Fruit fly (Drosophila melanogaster) whole organism, embryonic: ENCODE data around the gene Bx42.
A peak's percentile ranks its signal among the peaks of the same experiment; 100 is the strongest.

Experiments used
- CG1024 ChIP-seq: fragments of 200-800 bp; sonication (Bioruptor generic); IDR thresholded peaks from 2 replicates; pipeline ENCODE4 v1.3.6; 2022; ENCODE audit warnings: missing biosample characterization, missing genetic modification characterization
- CG11093 ChIP-seq: fragments of 200-800 bp; sonication (Bioruptor generic); IDR thresholded peaks from 3 replicates; pipeline ENCODE4 v1.3.6; 2022; ENCODE audit warnings: missing biosample characterization, missing genetic modification characterization
- CG12391 ChIP-seq: fragments of 200-800 bp; sonication (Bioruptor generic); optimal IDR thresholded peaks from 3 replicates; lab custom pipeline; 2018; ENCODE audit warnings: missing biosample characterization, mild to moderate bottlenecking, missing genetic modification characterization, moderate library complexity
- CG1529 ChIP-seq: fragments of 200-800 bp; sonication (Bioruptor generic); optimal IDR thresholded peaks from 3 replicates; lab custom pipeline; 2018; ENCODE audit warnings: missing biosample characterization, missing genetic modification characterization
- CG15479 ChIP-seq: fragments of 200-800 bp; sonication (Bioruptor generic); optimal IDR thresholded peaks from 3 replicates; lab custom pipeline; 2019; ENCODE audit warnings: missing biosample characterization, mild to moderate bottlenecking, missing genetic modification characterization, moderate library complexity
- CG1603 ChIP-seq: fragments of 200-800 bp; sonication (Bioruptor generic); optimal IDR thresholded peaks from 2 replicates; lab custom pipeline; 2019; ENCODE audit warnings: missing biosample characterization, mild to moderate bottlenecking, missing genetic modification characterization, moderate library complexity
- CG17361 ChIP-seq: fragments of 200-800 bp; sonication (Bioruptor generic); IDR thresholded peaks from 3 replicates; pipeline ENCODE4 v1.3.6; 2022; ENCODE audit warnings: missing biosample characterization, missing genetic modification characterization
- CG18262 ChIP-seq: fragments of 200-800 bp; optimal IDR thresholded peaks from 3 replicates; lab custom pipeline; 2019; ENCODE audit warnings: missing biosample characterization, mild to moderate bottlenecking, missing genetic modification characterization, moderate library complexity
- CG2712 ChIP-seq: fragments of 200-800 bp; optimal IDR thresholded peaks from 3 replicates; lab custom pipeline; 2019; ENCODE audit warnings: missing biosample characterization, mild to moderate bottlenecking, missing genetic modification characterization, moderate library complexity
- CG34376 ChIP-seq: fragments of 200-800 bp; sonication (Bioruptor generic); optimal IDR thresholded peaks from 2 replicates; lab custom pipeline; 2018; ENCODE audit warnings: missing biosample characterization, mild to moderate bottlenecking, missing genetic modification characterization
- CG7786 ChIP-seq: fragments of 200-800 bp; sonication (Bioruptor generic); optimal IDR thresholded peaks from 2 replicates; lab custom pipeline; 2016; ENCODE audit warnings: missing biosample characterization, missing genetic modification characterization
- CG8089 ChIP-seq: fragments of 200-800 bp; sonication (Bioruptor generic); optimal IDR thresholded peaks from 3 replicates; lab custom pipeline; 2016; ENCODE audit warnings: missing biosample characterization, missing genetic modification characterization
- CG9932 ChIP-seq: fragments of 200-800 bp; sonication (Bioruptor generic); IDR thresholded peaks from 2 replicates; pipeline ENCODE4 v1.3.6; 2022; ENCODE audit warnings: missing biosample characterization, missing genetic modification characterization
- Doc3 ChIP-seq: fragments of 200-800 bp; sonication (Bioruptor generic); IDR thresholded peaks from 3 replicates; pipeline ENCODE4 v1.3.6; 2022; ENCODE audit warnings: missing biosample characterization, missing genetic modification characterization; ENCODE audit not compliant: partially characterized antibody
- E2f1 ChIP-seq: fragments of 200-800 bp; sonication (Bioruptor generic); IDR thresholded peaks from 2 replicates; pipeline ENCODE4 v1.3.6; 2022; ENCODE audit warnings: missing biosample characterization, missing genetic modification characterization
- Nf-YA ChIP-seq: fragments of 200-800 bp; sonication (Bioruptor generic); IDR thresholded peaks from 2 replicates; pipeline ENCODE4 v1.3.6; 2022; ENCODE audit warnings: missing biosample characterization, missing genetic modification characterization
- Pdp1 ChIP-seq, 2 experiments: fragments of 200-800 bp; sonication (Bioruptor generic); optimal IDR thresholded peaks; 3 replicates each; lab custom pipeline; 2016; ENCODE audit warnings: missing biosample characterization in 2 of 2, missing genetic modification characterization in 2 of 2, mild to moderate bottlenecking in 1 of 2, moderate library complexity in 1 of 2
- Sin3A ChIP-seq: fragments of >200 bp; optimal IDR thresholded peaks from 2 replicates; lab custom pipeline; 2018
- Xrp1 ChIP-seq: fragments of 200-800 bp; sonication (Bioruptor generic); IDR thresholded peaks from 2 replicates; pipeline ENCODE4 v1.3.6; 2022; ENCODE audit warnings: missing biosample characterization, missing genetic modification characterization
- al ChIP-seq: fragments of 200-800 bp; sonication (Bioruptor generic); IDR thresholded peaks from 2 replicates; pipeline ENCODE4 v1.3.6; 2022; ENCODE audit warnings: missing biosample characterization, missing genetic modification characterization
- crol ChIP-seq: fragments of 200-800 bp; sonication (Bioruptor generic); IDR thresholded peaks from 2 replicates; pipeline ENCODE4 v1.3.6; 2022; ENCODE audit warnings: missing biosample characterization, missing genetic modification characterization
- disco-r ChIP-seq: fragments of 200-800 bp; sonication (Bioruptor generic); optimal IDR thresholded peaks from 2 replicates; lab custom pipeline; 2016; ENCODE audit warnings: missing biosample characterization, missing genetic modification characterization
- dmrt99B ChIP-seq: fragments of 200-800 bp; sonication (Bioruptor generic); optimal IDR thresholded peaks from 2 replicates; lab custom pipeline; 2018; ENCODE audit warnings: missing biosample characterization, mild to moderate bottlenecking, missing genetic modification characterization, moderate library complexity
- eve ChIP-seq, 2 experiments: fragments of >200 bp; optimal IDR thresholded peaks; 2 replicates each; lab custom pipeline; 2017; ENCODE audit warnings: missing biosample characterization in 2 of 2, missing genetic modification characterization in 2 of 2
- fd96Cb ChIP-seq: fragments of 200-800 bp; sonication (Bioruptor generic); optimal IDR thresholded peaks from 2 replicates; lab custom pipeline; 2018; ENCODE audit warnings: missing biosample characterization, mild to moderate bottlenecking, missing genetic modification characterization, moderate library complexity
- gem ChIP-seq: fragments of 200-800 bp; sonication (Bioruptor generic); optimal IDR thresholded peaks from 2 replicates; lab custom pipeline; 2019; ENCODE audit warnings: missing biosample characterization, mild to moderate bottlenecking, missing genetic modification characterization, moderate library complexity
- grau ChIP-seq: fragments of 200-800 bp; optimal IDR thresholded peaks from 3 replicates; lab custom pipeline; 2019; ENCODE audit warnings: missing biosample characterization, mild to moderate bottlenecking, missing genetic modification characterization, moderate library complexity
- hbn ChIP-seq: fragments of 200-800 bp; sonication (Bioruptor generic); IDR thresholded peaks from 2 replicates; pipeline ENCODE4 v1.3.6; 2022; ENCODE audit warnings: missing biosample characterization, missing genetic modification characterization; ENCODE audit not compliant: partially characterized antibody
- hkb ChIP-seq, 2 experiments: fragments of 200-800 bp in 1 of 2; fragments of >200 bp in 1 of 2; sonication (Bioruptor generic) in 1 of 2; IDR thresholded peaks in 1 of 2; optimal IDR thresholded peaks in 1 of 2; 2 replicates each; pipeline versions ENCODE4 v1.3.6 to Lab custom; 2017 to 2022; ENCODE audit warnings: missing biosample characterization in 1 of 2, missing genetic modification characterization in 1 of 2
- ind ChIP-seq: fragments of 200-800 bp; sonication (Bioruptor generic); optimal IDR thresholded peaks from 3 replicates; lab custom pipeline; 2016; ENCODE audit warnings: missing biosample characterization, missing genetic modification characterization
- jumu ChIP-seq: fragments of 200-800 bp; sonication (Bioruptor generic); optimal IDR thresholded peaks from 3 replicates; lab custom pipeline; 2016; ENCODE audit warnings: missing biosample characterization, missing genetic modification characterization
- knrl ChIP-seq: fragments of 200-800 bp; sonication (Bioruptor generic); IDR thresholded peaks from 3 replicates; pipeline ENCODE4 v1.3.6; 2022; ENCODE audit warnings: missing biosample characterization, missing genetic modification characterization; ENCODE audit not compliant: partially characterized antibody
- lbe ChIP-seq: fragments of 200-800 bp; sonication (Bioruptor generic); optimal IDR thresholded peaks from 2 replicates; lab custom pipeline; 2016; ENCODE audit warnings: missing biosample characterization, mild to moderate bottlenecking, missing genetic modification characterization
- luna ChIP-seq: fragments of 200-800 bp; sonication (Bioruptor generic); optimal IDR thresholded peaks from 2 replicates; lab custom pipeline; 2016; ENCODE audit warnings: missing biosample characterization, missing genetic modification characterization
- mam ChIP-seq: fragments of 200-800 bp; sonication (Bioruptor generic); optimal IDR thresholded peaks from 3 replicates; lab custom pipeline; 2016; ENCODE audit warnings: missing biosample characterization, missing genetic modification characterization
- pan ChIP-seq, 4 experiments: fragments of >200 bp in 3 of 4; fragments of 200-800 bp in 1 of 4; sonication (Bioruptor generic) in 1 of 4; optimal IDR thresholded peaks in 3 of 4; IDR thresholded peaks in 1 of 4; 2 replicates each; pipeline versions ENCODE4 v1.3.6 to Lab custom; 2017 to 2022; ENCODE audit warnings: missing biosample characterization in 2 of 4, missing genetic modification characterization in 2 of 4, mixed read lengths in 1 of 4
- peb ChIP-seq: fragments of 200-800 bp; sonication (Bioruptor generic); IDR thresholded peaks from 2 replicates; pipeline ENCODE4 v1.3.6; 2022; ENCODE audit warnings: missing biosample characterization, missing genetic modification characterization
- prd ChIP-seq, 3 experiments: fragments of >200 bp in 2 of 3; fragments of 200-800 bp in 1 of 3; sonication (Bioruptor generic) in 1 of 3; optimal IDR thresholded peaks in 2 of 3; IDR thresholded peaks in 1 of 3; 2 replicates in 2 of 3; 3 replicates in 1 of 3; pipeline versions ENCODE4 v1.3.6 to Lab custom; 2017 to 2022; ENCODE audit warnings: missing biosample characterization in 1 of 3, missing genetic modification characterization in 1 of 3
- pzg ChIP-seq: fragments of 200-800 bp; sonication (Bioruptor generic); optimal IDR thresholded peaks from 3 replicates; lab custom pipeline; 2018; ENCODE audit warnings: missing biosample characterization, mild to moderate bottlenecking, missing genetic modification characterization, moderate library complexity
- ranshi ChIP-seq: fragments of 200-800 bp; sonication (Bioruptor generic); IDR thresholded peaks from 2 replicates; pipeline ENCODE4 v1.3.6; 2022; ENCODE audit warnings: missing biosample characterization, missing genetic modification characterization
- sens ChIP-seq: fragments of 200-800 bp; sonication (Bioruptor generic); peaks from one replicate; lab custom pipeline; 2016; ENCODE audit warnings: missing biosample characterization, missing genetic modification characterization
- seq ChIP-seq: fragments of 200-800 bp; sonication (Bioruptor generic); IDR thresholded peaks from 2 replicates; pipeline ENCODE4 v1.3.6; 2022; ENCODE audit warnings: missing biosample characterization, missing genetic modification characterization
- shn ChIP-seq: fragments of 200-800 bp; sonication (Bioruptor generic); optimal IDR thresholded peaks from 3 replicates; lab custom pipeline; 2016; ENCODE audit warnings: missing biosample characterization, missing genetic modification characterization
- sisA ChIP-seq: fragments of 200-800 bp; sonication (Bioruptor generic); IDR thresholded peaks from 2 replicates; pipeline ENCODE4 v1.3.6; 2022; ENCODE audit warnings: missing biosample characterization, missing genetic modification characterization
- so ChIP-seq: fragments of 200-800 bp; sonication (Bioruptor generic); IDR thresholded peaks from 3 replicates; pipeline ENCODE4 v1.3.6; 2022; ENCODE audit warnings: missing biosample characterization, missing genetic modification characterization
- tll ChIP-seq, 2 experiments: fragments of 200-800 bp in 1 of 2; fragments of >200 bp in 1 of 2; sonication (Bioruptor generic) in 1 of 2; optimal IDR thresholded peaks; 2 replicates each; lab custom pipeline; 2017 to 2019; ENCODE audit warnings: missing biosample characterization in 2 of 2, missing genetic modification characterization in 2 of 2, mild to moderate bottlenecking in 1 of 2, moderate library complexity in 1 of 2
- unpg ChIP-seq: fragments of 200-800 bp; sonication (Bioruptor generic); optimal IDR thresholded peaks from 3 replicates; lab custom pipeline; 2018; ENCODE audit warnings: missing biosample characterization, mild to moderate bottlenecking, missing genetic modification characterization, moderate library complexity
- usp ChIP-seq: fragments of >200 bp; optimal IDR thresholded peaks from 2 replicates; lab custom pipeline; 2017; ENCODE audit warnings: missing biosample characterization, missing genetic modification characterization

The Bx42 gene

DNA sequence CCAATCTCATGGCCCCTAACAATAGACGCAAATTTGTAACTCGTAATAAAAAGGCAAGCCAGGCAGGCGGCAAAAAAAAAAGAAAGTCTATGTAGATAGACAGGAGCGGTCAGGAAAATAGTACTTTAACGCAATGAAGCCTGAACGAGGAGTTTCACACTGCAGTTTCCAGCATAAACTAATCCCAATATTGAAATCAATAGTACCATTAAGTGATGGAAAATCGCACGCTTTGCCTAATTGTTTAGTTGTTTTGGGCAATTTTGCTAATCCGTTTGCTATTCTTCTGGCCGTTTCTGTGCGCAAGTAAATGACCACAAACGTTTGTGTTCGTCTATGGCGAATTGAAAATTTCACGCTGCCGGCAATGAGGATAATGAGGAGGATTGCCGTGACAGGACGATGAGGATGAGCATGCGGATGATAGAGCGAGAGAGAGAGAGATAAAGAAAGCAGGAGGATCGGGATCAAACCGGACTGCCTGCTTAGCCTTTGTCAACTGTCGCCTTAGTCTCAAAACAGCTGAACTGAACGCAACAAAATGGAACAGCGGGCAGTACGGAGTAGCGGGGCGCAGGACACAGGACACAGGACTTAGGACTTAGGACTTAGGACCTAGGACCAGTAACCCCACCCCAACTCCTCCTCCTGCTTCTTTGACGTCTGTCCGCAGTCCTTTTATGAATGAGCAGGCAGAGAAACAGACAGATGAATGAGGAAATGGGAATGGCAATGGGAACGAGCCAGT, 21.0 kb upstream of the Bx42 start:
- TF ChIP-seq knrl (GFP tag; lab: Robert Waterston, UW) (no peak), dmrt99B (tag; lab: Kevin White, UChicago) (peak; percentile 35), sisA (0 out of 2 replicates have a peak, but pooled peaks have one; percentile 17), prd (optimal IDR thresholded peaks at IDR 0.05; lab: Kevin White, UChicago) (no peak), prd (GFP tag; IDR thresholded peaks at IDR 0.05; lab: Robert Waterston, UW) (peak; percentile 64; the same call in 2 of the 3 replicates), grau (peak; percentile 5), CG7786 (peak; percentile 1), pzg (no peak), sens (GFP tag; lab: Kevin White, UChicago) (peak; percentile 67), Pdp1 (GFP tag; optimal IDR thresholded peaks at IDR 0.05; lab: Kevin White, UChicago) (peak in 1 of 2 experiments; percentile 18), lbe (no peak), hbn (GFP tag; lab: Robert Waterston, UW) (no peak), CG34376 (GFP tag; lab: Kevin White, UChicago) (no peak), CG11093 (GFP tag; lab: Robert Waterston, UW) (no peak), ind (GFP tag; lab: Kevin White, UChicago) (peak; percentile 11), seq (no peak), gem (peak; percentile 49), mam (GFP tag; lab: Kevin White, UChicago) (peak; percentile 11), jumu (no peak), shn (GFP tag; lab: Kevin White, UChicago) (no peak), Xrp1 (GFP tag; lab: Robert Waterston, UW) (peak; percentile 52; the same call in 1 of the 2 replicates), CG1024 (GFP tag; lab: Robert Waterston, UW) (no peak), ranshi (GFP tag; lab: Robert Waterston, UW) (0 out of 2 replicates have a peak, but pooled peaks have one; percentile 15), CG9932 (GFP tag; lab: Robert Waterston, UW) (no peak), disco-r (GFP tag; lab: Kevin White, UChicago) (no peak), CG18262 (tag; lab: Kevin White, UChicago) (peak; percentile 13), pan (optimal IDR thresholded peaks at IDR 0.05; lab: Kevin White, UChicago) (no peak), pan (GFP tag; optimal IDR thresholded peaks at IDR 0.05 in 1 of 2, IDR thresholded peaks at IDR 0.05 in 1 of 2) (peak in 1 of 2 experiments; percentile 31), CG8089 (GFP tag; lab: Kevin White, UChicago) (no peak), unpg (peak; percentile 23), al (GFP tag; lab: Robert Waterston, UW) (no peak), Nf-YA (no peak), CG1603 (tag; lab: Kevin White, UChicago) (peak; percentile 45), CG2712 (tag; lab: Kevin White, UChicago) (peak; percentile 20), crol (no peak), hkb (optimal IDR thresholded peaks at IDR 0.05; lab: Kevin White, UChicago) (no peak), hkb (GFP tag; IDR thresholded peaks at IDR 0.05; lab: Robert Waterston, UW) (peak; percentile 21; the same call in 1 of the 2 replicates), fd96Cb (tag; lab: Kevin White, UChicago) (peak; percentile 16), E2f1 (GFP tag; lab: Robert Waterston, UW) (no peak), CG17361 (no peak), CG12391 (tag; lab: Kevin White, UChicago) (peak; percentile 14), luna (GFP tag; lab: Kevin White, UChicago) (no peak), eve (GFP tag; optimal IDR thresholded peaks at IDR 0.05; lab: Kevin White, UChicago) (peak in 1 of 2 experiments; percentile 52), Sin3A (lab: Kevin White, UChicago) (no peak), CG15479 (GFP tag; lab: Kevin White, UChicago) (peak; percentile 67), so (GFP tag; lab: Robert Waterston, UW) (no peak), tll (GFP tag; optimal IDR thresholded peaks at IDR 0.05; lab: Kevin White, UChicago) (peak in 1 of 2 experiments; percentile 54), usp (GFP tag; lab: Kevin White, UChicago) (no peak), Doc3 (GFP tag; lab: Robert Waterston, UW) (0 out of 3 replicates have a peak, but pooled peaks have one; percentile 18), peb (GFP tag; lab: Robert Waterston, UW) (no peak), CG1529 (GFP tag; lab: Kevin White, UChicago) (no peak)
